Worm (Caenorhabditis elegans): ENCODE results near the gene C13A2.7.

The C13A2.7 gene

DNA sequence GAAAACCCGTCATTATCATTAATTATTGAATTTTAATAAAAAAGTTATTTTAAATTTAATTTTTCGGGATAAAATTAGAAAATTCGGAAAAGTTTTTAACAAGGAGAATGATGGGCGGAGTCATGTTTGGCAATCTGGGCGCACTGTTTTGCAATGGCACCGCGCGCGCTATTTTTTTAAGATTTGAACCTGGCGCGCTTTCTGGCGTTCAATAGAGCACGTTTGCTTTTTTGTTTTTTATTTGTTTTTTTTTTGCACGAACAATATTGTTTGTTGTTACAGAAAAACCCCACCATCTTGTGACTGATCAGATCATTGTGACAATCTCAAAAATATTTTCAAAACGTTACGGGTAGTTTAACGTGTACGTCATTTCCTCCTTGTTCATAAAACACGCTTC lies 29.0 kb upstream of the C13A2.7 start, which contains the start of gene hyls-1:
hyls-1 (plus strand) TSS at position 249 of the 400 bp plus-strand sequence.
- TF ChIP-seq ztf-4 (tag; optimal IDR thresholded peaks at IDR 0.05) = peak; percentile 38
- TF ChIP-seq lin-39 (tag; optimal IDR thresholded peaks at IDR 0.05) = peak; percentile 74
- peak; percentile 82 for TF ChIP-seq dsc-1 (tag; optimal IDR thresholded peaks at IDR 0.05)
- peak; percentile 62 to 92 (median 77) for TF ChIP-seq ceh-82 (tag; optimal IDR thresholded peaks at IDR 0.05)
- peak; percentile 92 for TF ChIP-seq snu-23 (GFP tag; optimal IDR thresholded peaks at IDR 0.05)
- peak; percentile 92 for TF ChIP-seq nhr-71 (tag; optimal IDR thresholded peaks at IDR 0.05)
- TF ChIP-seq pag-3 (tag; optimal IDR thresholded peaks at IDR 0.05; ENCODE audit: borderline replicate concordance, insufficient read depth) = no peak
- TF ChIP-seq ces-1 (GFP tag; optimal IDR thresholded peaks at IDR 0.05) = no peak
- peak; percentile 91 for TF ChIP-seq nhr-20 (tag; optimal IDR thresholded peaks at IDR 0.05)
- peak; percentile 32 for TF ChIP-seq aly-2 (tag; optimal IDR thresholded peaks at IDR 0.05)
- peak; percentile 88 for TF ChIP-seq isw-1 (GFP tag; IDR thresholded peaks at IDR 0.05)
- peak; percentile 74 for TF ChIP-seq lir-3 (tag; optimal IDR thresholded peaks at IDR 0.05; ENCODE audit: poor library complexity)
- peak; percentile 75 for TF ChIP-seq hpl-2 (GFP tag; optimal IDR thresholded peaks at IDR 0.05)
- peak; percentile 88 for TF ChIP-seq tbx-2 (tag; optimal IDR thresholded peaks at IDR 0.05)
- TF ChIP-seq sox-4 (tag; optimal IDR thresholded peaks at IDR 0.05) = peak; percentile 8
- no peak for TF ChIP-seq alr-1 (tag; optimal IDR thresholded peaks at IDR 0.05; ENCODE audit: borderline replicate concordance)
- no peak for TF ChIP-seq nhr-84 (tag; optimal IDR thresholded peaks at IDR 0.05)
- peak; percentile 89 for TF ChIP-seq C16A3.4 (tag; optimal IDR thresholded peaks at IDR 0.05)
- peak; percentile 88 for TF ChIP-seq xbp-1 (tag; optimal IDR thresholded peaks at IDR 0.05)
- TF ChIP-seq nhr-19 (GFP tag; conservative IDR thresholded peaks at IDR 0.05) = peak; percentile 91
- peak; percentile 40 for TF ChIP-seq F16B12.6 (tag; optimal IDR thresholded peaks at IDR 0.05)
- TF ChIP-seq jun-1 (tag; optimal IDR thresholded peaks at IDR 0.05) = peak; percentile 64
- TF ChIP-seq efl-3 (GFP tag; optimal IDR thresholded peaks at IDR 0.05) = no peak
- TF ChIP-seq ceh-8 (GFP tag; optimal IDR thresholded peaks at IDR 0.05) = peak; percentile 44
- peak; percentile 35 for TF ChIP-seq sup-37 (GFP tag; optimal IDR thresholded peaks at IDR 0.05)
- TF ChIP-seq ceh-63 (GFP tag; optimal IDR thresholded peaks at IDR 0.05) = no peak
- TF ChIP-seq dpl-1 (GFP tag; optimal IDR thresholded peaks at IDR 0.05) = peak; percentile 94 to 95 (median 95)
- peak; percentile 37 for TF ChIP-seq fkh-10 (GFP tag; optimal IDR thresholded peaks at IDR 0.05)
- TF ChIP-seq nhr-90 (tag; optimal IDR thresholded peaks at IDR 0.05; ENCODE audit: poor library complexity) = peak; percentile 89
- no peak for TF ChIP-seq nhr-76 (tag; optimal IDR thresholded peaks at IDR 0.05)
- TF ChIP-seq egl-27 (tag; optimal IDR thresholded peaks at IDR 0.05) = no peak
- TF ChIP-seq blmp-1 (tag; optimal IDR thresholded peaks at IDR 0.05) = peak; percentile 73
- TF ChIP-seq zag-1 (tag; optimal IDR thresholded peaks at IDR 0.05) = no peak
- peak; percentile 80 for TF ChIP-seq mep-1 (tag; optimal IDR thresholded peaks at IDR 0.05)
- peak; percentile 77 for TF ChIP-seq grh-1 (GFP tag; IDR thresholded peaks at IDR 0.05)
- TF ChIP-seq nhr-237 (tag; optimal IDR thresholded peaks at IDR 0.05) = peak; percentile 51
- no peak for TF ChIP-seq Y116A8C.19 (tag; optimal IDR thresholded peaks at IDR 0.05; ENCODE audit: borderline replicate concordance)
- peak; percentile 85 for TF ChIP-seq swsn-7 (tag; optimal IDR thresholded peaks at IDR 0.05)
- TF ChIP-seq rnt-1 (tag; optimal IDR thresholded peaks at IDR 0.05) = peak; percentile 90
- peak; percentile 48 for TF ChIP-seq C04F5.9 (tag; optimal IDR thresholded peaks at IDR 0.05)
- no peak for TF ChIP-seq hlh-4 (tag; optimal IDR thresholded peaks at IDR 0.05)
- peak; percentile 95 for TF ChIP-seq skn-1 (tag; optimal IDR thresholded peaks at IDR 0.05)
- peak; percentile 59 for TF ChIP-seq nhr-77 (tag; optimal IDR thresholded peaks at IDR 0.05)
- TF ChIP-seq sptf-1 (tag; optimal IDR thresholded peaks at IDR 0.05) = no peak
- TF ChIP-seq nhr-11 (tag; optimal IDR thresholded peaks at IDR 0.05) = peak; percentile 48
- TF ChIP-seq efl-1 (optimal IDR thresholded peaks at IDR 0.05) = peak; percentile 96 to 98
- TF ChIP-seq efl-1 (GFP tag; optimal IDR thresholded peaks at IDR 0.05 in 1 of 2) = peak; percentile 96 to 100
- TF ChIP-seq lin-15B (tag; optimal IDR thresholded peaks at IDR 0.05) = peak; percentile 89
- peak; percentile 88 for TF ChIP-seq lsy-2 (tag; optimal IDR thresholded peaks at IDR 0.05)
- TF ChIP-seq nhr-47 (tag; optimal IDR thresholded peaks at IDR 0.05) = peak; percentile 92
- peak; percentile 63 for TF ChIP-seq snpc-4 (tag; optimal IDR thresholded peaks at IDR 0.05)
- TF ChIP-seq ets-5 (GFP tag; IDR thresholded peaks at IDR 0.05) = no peak
- TF ChIP-seq tlp-1 (tag; optimal IDR thresholded peaks at IDR 0.05) = no peak
- TF ChIP-seq ama-1 (optimal IDR thresholded peaks at IDR 0.05) = no peak
